Worm (Caenorhabditis elegans) whole organism, mixed stage, embryonic: Measurements from ENCODE around the gene cyp-14A2.

Experiments used
- bed-3 ChIP-seq: fragments of 200-800 bp; sonication (Bioruptor generic); optimal IDR thresholded peaks from 3 replicates; lab custom pipeline; 2018; ENCODE audit warnings: mild to moderate bottlenecking, missing genetic modification characterization, moderate library complexity, missing compliant biosample characterization
- blmp-1 ChIP-seq: fragments of 150-350 bp; optimal IDR thresholded peaks from 2 replicates; lab custom pipeline; 2014; ENCODE audit warnings: missing biosample characterization, missing genetic modification characterization
- ceh-39 ChIP-seq: fragments of 150-350 bp; optimal IDR thresholded peaks from 2 replicates; lab custom pipeline; 2014; ENCODE audit warnings: missing biosample characterization, missing genetic modification characterization
- ceh-43 ChIP-seq: fragments of 200-800 bp; sonication (Bioruptor generic); optimal IDR thresholded peaks from 2 replicates; lab custom pipeline; 2018; ENCODE audit warnings: mild to moderate bottlenecking, missing genetic modification characterization, moderate library complexity, missing compliant biosample characterization
- ceh-83 ChIP-seq: fragments of 200-800 bp; sonication (Bioruptor generic); optimal IDR thresholded peaks from 2 replicates; lab custom pipeline; 2018; ENCODE audit warnings: mild to moderate bottlenecking, missing genetic modification characterization, missing compliant biosample characterization
- ces-1 ChIP-seq: fragments of 150-350 bp; optimal IDR thresholded peaks from 2 replicates; lab custom pipeline; 2014; ENCODE audit warnings: missing biosample characterization, missing genetic modification reagents, missing genetic modification characterization
- cnd-1 ChIP-seq: fragments of 200-800 bp; sonication (Bioruptor generic); optimal IDR thresholded peaks from 2 replicates; lab custom pipeline; 2018; ENCODE audit warnings: mild to moderate bottlenecking, missing genetic modification characterization, missing compliant biosample characterization
- drap-1 ChIP-seq: fragments of 200-800 bp; sonication (Bioruptor generic); optimal IDR thresholded peaks from 3 replicates; lab custom pipeline; 2018; ENCODE audit warnings: mild to moderate bottlenecking, missing genetic modification characterization, missing compliant biosample characterization
- elt-3 ChIP-seq: fragments of 150-350 bp; optimal IDR thresholded peaks from 2 replicates; lab custom pipeline; 2014; ENCODE audit warnings: missing biosample characterization, missing genetic modification characterization
- flh-1 ChIP-seq: fragments of 200-800 bp; sonication (Bioruptor generic); optimal IDR thresholded peaks from 2 replicates; lab custom pipeline; 2018; ENCODE audit warnings: mild to moderate bottlenecking, missing genetic modification characterization, moderate library complexity, missing compliant biosample characterization
- ham-2 ChIP-seq: fragments of 200-800 bp; sonication (Bioruptor generic); optimal IDR thresholded peaks from 2 replicates; lab custom pipeline; 2018; ENCODE audit warnings: mild to moderate bottlenecking, missing genetic modification characterization, missing compliant biosample characterization
- hlh-1 ChIP-seq: fragments of 150-350 bp; optimal IDR thresholded peaks from 2 replicates; lab custom pipeline; 2014; ENCODE audit warnings: missing biosample characterization, missing genetic modification reagents, missing genetic modification characterization
- lin-13 ChIP-seq: fragments of 150-350 bp; optimal IDR thresholded peaks from 2 replicates; lab custom pipeline; 2014; ENCODE audit warnings: missing biosample characterization, missing genetic modification characterization
- lin-32 ChIP-seq: fragments of 200-800 bp; sonication (Bioruptor generic); optimal IDR thresholded peaks from 2 replicates; lab custom pipeline; 2018; ENCODE audit warnings: mild to moderate bottlenecking, missing genetic modification characterization, missing compliant biosample characterization
- lsy-2 ChIP-seq: fragments of 150-350 bp; optimal IDR thresholded peaks from 2 replicates; lab custom pipeline; 2014; ENCODE audit warnings: missing biosample characterization, missing genetic modification characterization
- mab-5 ChIP-seq: fragments of 150-350 bp; optimal IDR thresholded peaks from 2 replicates; lab custom pipeline; 2014; ENCODE audit warnings: missing biosample characterization, missing genetic modification characterization
- mep-1 ChIP-seq: fragments of 150-350 bp; optimal IDR thresholded peaks from 2 replicates; lab custom pipeline; 2017; ENCODE audit warnings: missing biosample characterization, missing genetic modification reagents, missing genetic modification characterization, inconsistent platforms
- mls-2 ChIP-seq: sonication (generic microtip); optimal IDR thresholded peaks from 2 replicates; lab custom pipeline; 2016; ENCODE audit warnings: mild to moderate bottlenecking, missing genetic modification characterization, moderate library complexity, missing compliant biosample characterization
- nhr-12 ChIP-seq: fragments of 150-350 bp; optimal IDR thresholded peaks from 2 replicates; lab custom pipeline; 2014; ENCODE audit warnings: missing biosample characterization, missing genetic modification characterization
- nhr-2 ChIP-seq: fragments of 150-350 bp; optimal IDR thresholded peaks from 2 replicates; lab custom pipeline; 2014; ENCODE audit warnings: missing biosample characterization, missing genetic modification characterization
- nhr-237 ChIP-seq: fragments of 150-350 bp; optimal IDR thresholded peaks from 2 replicates; lab custom pipeline; 2014; ENCODE audit warnings: missing biosample characterization, missing genetic modification characterization
- nhr-28 ChIP-seq: fragments of 150-350 bp; optimal IDR thresholded peaks from 2 replicates; lab custom pipeline; 2014; ENCODE audit warnings: missing biosample characterization, missing genetic modification characterization
- pha-4 ChIP-seq: fragments of 150-350 bp; optimal IDR thresholded peaks from 2 replicates; lab custom pipeline; 2018; ENCODE audit warnings: missing biosample characterization, missing genetic modification reagents, missing genetic modification characterization
- sem-2 ChIP-seq: fragments of 200-800 bp; sonication (Bioruptor generic); optimal IDR thresholded peaks from 2 replicates; lab custom pipeline; 2018; ENCODE audit warnings: mild to moderate bottlenecking, missing genetic modification characterization, missing compliant biosample characterization
- snpc-4 ChIP-seq: fragments of 150-350 bp; optimal IDR thresholded peaks from 2 replicates; lab custom pipeline; 2014; ENCODE audit warnings: missing biosample characterization, missing genetic modification characterization
- sptf-1 ChIP-seq: sonication (generic microtip); optimal IDR thresholded peaks from 2 replicates; lab custom pipeline; 2017; ENCODE audit warnings: mild to moderate bottlenecking, missing genetic modification characterization, moderate library complexity, missing compliant biosample characterization
- tbx-8 ChIP-seq: fragments of 200-800 bp; sonication (Bioruptor generic); optimal IDR thresholded peaks from 2 replicates; lab custom pipeline; 2018; ENCODE audit warnings: mild to moderate bottlenecking, missing genetic modification characterization, moderate library complexity, missing compliant biosample characterization
- unc-120 ChIP-seq: sonication (generic microtip); optimal IDR thresholded peaks from 2 replicates; lab custom pipeline; 2017; ENCODE audit warnings: missing genetic modification characterization, missing compliant biosample characterization; ENCODE audit not compliant: poor library complexity, severe bottlenecking
- unc-39 ChIP-seq: fragments of 150-350 bp; optimal IDR thresholded peaks from 2 replicates; lab custom pipeline; 2014; ENCODE audit warnings: missing biosample characterization, missing genetic modification characterization
- unc-62 ChIP-seq: fragments of 150-350 bp; optimal IDR thresholded peaks from 2 replicates; lab custom pipeline; 2014; ENCODE audit warnings: missing biosample characterization, missing genetic modification reagents, missing genetic modification characterization
- zip-8 ChIP-seq: fragments of 150-350 bp; optimal IDR thresholded peaks from 2 replicates; lab custom pipeline; 2014; ENCODE audit warnings: missing biosample characterization, missing genetic modification characterization
- ztf-11 ChIP-seq: fragments of 150-350 bp; optimal IDR thresholded peaks from 2 replicates; lab custom pipeline; 2014; ENCODE audit warnings: missing biosample characterization, missing genetic modification characterization

cyp-14A2 gene

ce11 chrX:13283462-13283861 lies 14.0 kb upstream of the cyp-14A2 start:
- TF ChIP-seq mab-5 (tag; lab: Kevin White, UChicago) (no peak), snpc-4 (tag; lab: Kevin White, UChicago) (no peak), nhr-237 (no peak), nhr-2 (tag; lab: Kevin White, UChicago) (no peak), sptf-1 (tag; lab: Kevin White, UChicago) (no peak)

- TF ChIP-seq ceh-83 (GFP tag; lab: Kevin White, UChicago) (no peak), blmp-1 (tag; lab: Kevin White, UChicago) (no peak), ces-1 (no peak), lsy-2 (tag; lab: Kevin White, UChicago) (no peak), lin-32 (GFP tag; lab: Kevin White, UChicago) (no peak), cnd-1 (no peak), mab-5 (tag; lab: Kevin White, UChicago) (no peak), mls-2 (no peak), nhr-2 (tag; lab: Kevin White, UChicago) (no peak), snpc-4 (tag; lab: Kevin White, UChicago) (no peak), unc-62 (no peak)
Observed at ce11 chrX:13278876-13279275, 9.4 kb upstream of the cyp-14A2 start, which contains the start of gene phf-33. Gene phf-33 (minus strand): TSS chrX:13278976.

DNA sequence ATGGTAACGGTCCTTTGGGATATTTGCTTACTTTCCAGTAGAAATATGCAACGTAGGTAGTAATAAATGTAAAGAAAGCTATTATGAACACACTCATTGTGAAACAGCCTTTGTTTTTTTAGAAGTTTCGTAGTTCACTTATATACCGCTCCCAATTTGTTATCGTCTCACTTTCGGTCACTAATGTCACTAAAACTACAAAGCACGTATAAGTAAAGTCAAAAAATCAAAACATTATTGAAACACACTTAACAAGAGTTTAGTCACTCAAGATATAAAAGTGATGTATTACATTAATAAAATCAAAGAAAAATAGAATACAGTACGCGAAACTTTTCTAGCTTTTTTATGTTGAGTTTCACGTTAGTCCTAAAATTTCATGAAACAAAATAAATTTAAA lies 4.6 kb upstream of the cyp-14A2 start, which contains the start of gene cyp-14A3:
Gene cyp-14A3 (minus strand): TSS at position 101 of the 400 bp plus-strand sequence.
- no peak for TF ChIP-seq ceh-39 (tag; lab: Kevin White, UChicago)
- no peak for TF ChIP-seq elt-3
- TF ChIP-seq unc-62 = no peak

DNA sequence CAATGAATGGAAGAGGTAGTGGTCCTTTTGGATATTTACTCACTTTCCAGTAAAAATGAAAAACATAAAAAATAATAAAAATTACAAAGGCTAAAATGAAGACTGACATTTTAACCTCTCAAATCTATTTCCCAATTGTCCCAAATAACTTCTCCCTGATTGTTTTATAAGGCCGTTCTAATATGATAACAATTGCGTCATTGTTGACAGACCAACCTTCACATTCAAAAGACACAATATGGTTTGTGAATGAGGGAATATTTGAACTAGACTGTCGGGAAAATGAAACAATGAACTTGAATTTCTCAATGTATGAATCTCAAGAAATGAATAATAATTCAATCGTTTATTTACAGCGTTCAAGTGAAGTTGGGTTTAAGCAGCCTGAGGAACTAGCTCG lies 2.3 kb downstream of the cyp-14A2 start, which contains the start of gene cyp-14A1:
Gene cyp-14A1 (minus strand): TSS at position 126 of the 400 bp plus-strand sequence.
- TF ChIP-seq mab-5 (tag; lab: Kevin White, UChicago) = no peak

ce11 chrX:13264550-13264949 lies 4.9 kb downstream of the cyp-14A2 start:
- no peak for TF ChIP-seq unc-62
- TF ChIP-seq nhr-12 = no peak
- TF ChIP-seq lin-32 (GFP tag; lab: Kevin White, UChicago) = peak; percentile 80
- no peak for TF ChIP-seq zip-8 (tag; lab: Kevin White, UChicago)
- no peak for TF ChIP-seq ces-1
- TF ChIP-seq nhr-2 (tag; lab: Kevin White, UChicago) = no peak
- TF ChIP-seq mls-2 = peak; percentile 89
- peak; percentile 72 for TF ChIP-seq ham-2
- no peak for TF ChIP-seq nhr-28 (tag; lab: Kevin White, UChicago)
- TF ChIP-seq bed-3 = peak; percentile 64
- no peak for TF ChIP-seq lin-13
- TF ChIP-seq unc-39 (tag; lab: Kevin White, UChicago) = no peak
- peak; percentile 16 for TF ChIP-seq flh-1 (GFP tag; lab: Kevin White, UChicago)
- peak; percentile 43 for TF ChIP-seq nhr-237
- no peak for TF ChIP-seq sptf-1 (tag; lab: Kevin White, UChicago)
- peak; percentile 56 for TF ChIP-seq sem-2 (GFP tag; lab: Kevin White, UChicago)
- TF ChIP-seq tbx-8 (GFP tag; lab: Kevin White, UChicago) = no peak
- peak; percentile 66 for TF ChIP-seq ceh-43
- no peak for TF ChIP-seq pha-4 (tag; lab: Kevin White, UChicago)
- peak; percentile 66 for TF ChIP-seq unc-120 (tag; lab: Kevin White, UChicago)
- peak; percentile 86 for TF ChIP-seq drap-1
- peak; percentile 42 for TF ChIP-seq mep-1
- no peak for TF ChIP-seq ztf-11 (tag; lab: Kevin White, UChicago)
- TF ChIP-seq cnd-1 = peak; percentile 66
- no peak for TF ChIP-seq hlh-1 (tag; lab: Kevin White, UChicago)
- TF ChIP-seq ceh-83 (GFP tag; lab: Kevin White, UChicago) = peak; percentile 73
- peak; percentile 22 for TF ChIP-seq lsy-2 (tag; lab: Kevin White, UChicago)
- TF ChIP-seq, all 35 proteins: peak for 14

DNA sequence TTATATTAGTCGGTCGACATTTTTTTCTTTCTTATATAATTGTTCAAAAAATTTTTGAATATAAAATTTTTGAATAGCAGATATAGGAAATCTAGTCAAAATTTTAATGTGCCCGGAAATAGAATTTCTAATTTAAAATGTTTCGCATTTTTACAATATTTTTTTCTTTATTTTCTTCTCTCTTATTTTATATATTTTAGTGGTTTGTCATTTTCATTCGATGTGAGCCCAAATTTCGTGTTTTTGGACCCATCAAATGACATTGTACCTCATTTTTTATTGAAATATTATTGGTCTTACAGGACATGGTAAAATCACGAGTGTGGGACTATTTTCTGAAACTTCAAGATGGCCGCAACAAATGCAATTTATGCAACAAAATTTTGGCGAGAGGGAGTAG lies 7.3 kb downstream of the cyp-14A2 start, which contains the start of gene K09A11.1:
Gene K09A11.1 (plus strand): TSS at position 301 of the 400 bp plus-strand sequence.
- TF ChIP-seq pha-4 (tag; lab: Kevin White, UChicago) (no peak), snpc-4 (tag; lab: Kevin White, UChicago) (no peak), nhr-237 (no peak), sptf-1 (tag; lab: Kevin White, UChicago) (no peak)
